Fruit fly (Drosophila melanogaster) whole organism, wandering third instar larva: Measurements from ENCODE around the gene CG7974.

Experiments
- Abd-B ChIP-seq: fragments of >200 bp; optimal IDR thresholded peaks from 2 replicates; lab custom pipeline; 2017; ENCODE audit warnings: missing biosample characterization, missing genetic modification characterization
- Hr78 ChIP-seq: fragments of >200 bp; optimal IDR thresholded peaks from 2 replicates; lab custom pipeline; 2017; ENCODE audit warnings: missing biosample characterization, missing genetic modification characterization
- Jra ChIP-seq: sonication (Bioruptor generic); optimal IDR thresholded peaks from 2 replicates; lab custom pipeline; 2016; ENCODE audit warnings: missing biosample characterization, missing genetic modification characterization
- OdsH ChIP-seq: fragments of 200-800 bp; sonication (Bioruptor generic); optimal IDR thresholded peaks from 2 replicates; lab custom pipeline; 2016; ENCODE audit warnings: missing biosample characterization, mild to moderate bottlenecking, missing genetic modification characterization
- Rel ChIP-seq, 2 experiments: fragments of 200-800 bp; sonication (Bioruptor generic) in 1 of 2; optimal IDR thresholded peaks; 2 replicates in 1 of 2; 3 replicates in 1 of 2; lab custom pipeline; 2016 to 2019; ENCODE audit warnings: mild to moderate bottlenecking in 2 of 2, missing biosample characterization in 2 of 2, missing genetic modification characterization in 2 of 2, moderate library complexity in 1 of 2
- br ChIP-seq: fragments of 200-800 bp; sonication (Bioruptor generic); optimal IDR thresholded peaks from 2 replicates; lab custom pipeline; 2016; ENCODE audit warnings: missing biosample characterization, missing genetic modification characterization
- dmrt93B ChIP-seq: fragments of 200-800 bp; sonication (Bioruptor generic); optimal IDR thresholded peaks from 2 replicates; lab custom pipeline; 2018; ENCODE audit warnings: missing biosample characterization, mild to moderate bottlenecking, missing genetic modification characterization
- pan ChIP-seq: fragments of >200 bp; optimal IDR thresholded peaks from 2 replicates; lab custom pipeline; 2017
- psq ChIP-seq: fragments of 200-800 bp; sonication (Bioruptor generic); optimal IDR thresholded peaks from 3 replicates; lab custom pipeline; 2017; ENCODE audit warnings: missing biosample characterization, mild to moderate bottlenecking, missing genetic modification characterization, moderate library complexity
- rgr ChIP-seq: fragments of 200-800 bp; sonication (Bioruptor generic); optimal IDR thresholded peaks from 3 replicates; lab custom pipeline; 2016; ENCODE audit warnings: missing biosample characterization, mild to moderate bottlenecking, missing genetic modification characterization
- tai ChIP-seq: sonication (Bioruptor generic); optimal IDR thresholded peaks from 2 replicates; lab custom pipeline; 2016; ENCODE audit warnings: missing biosample characterization, missing genetic modification characterization
- usp ChIP-seq: fragments of >200 bp; optimal IDR thresholded peaks from 2 replicates; lab custom pipeline; 2017; ENCODE audit warnings: missing biosample characterization, missing genetic modification characterization

- TF ChIP-seq psq (GFP tag; lab: Kevin White, UChicago): no peak
- TF ChIP-seq pan: no peak
- TF ChIP-seq Abd-B (GFP tag; lab: Kevin White, UChicago): no peak
- no peak for TF ChIP-seq Hr78 (GFP tag; lab: Kevin White, UChicago)
- no peak for TF ChIP-seq usp
- peak; percentile 34 for TF ChIP-seq dmrt93B (GFP tag; lab: Kevin White, UChicago)
- peak; percentile 48 for TF ChIP-seq br (GFP tag; lab: Kevin White, UChicago)
- no peak for TF ChIP-seq tai (GFP tag; lab: Kevin White, UChicago)
- TF ChIP-seq rgr (GFP tag; lab: Kevin White, UChicago): peak; percentile 46
- TF ChIP-seq Jra (GFP tag; lab: Kevin White, UChicago): no peak
- TF ChIP-seq Rel (GFP tag; optimal IDR thresholded peaks at IDR 0.05; lab: Kevin White, UChicago): no peak
- no peak for TF ChIP-seq Rel (tag; optimal IDR thresholded peaks at IDR 0.05; lab: Kevin White, UChicago)
- TF ChIP-seq OdsH (GFP tag; lab: Kevin White, UChicago): peak; percentile 8
These were observed 25.9 kb downstream of the CG7974 start for dm6 chr3L:1690727-1691413.
